Fruit fly (Drosophila melanogaster): ENCODE data around the gene CG42337.

Gene CG42337

dm6 chr3L:21172527-21173253, 20.5 kb downstream of the CG42337 start, which contains the start of the genes chb and AsnS (continued):
- TF ChIP-seq CG12659 (GFP tag; optimal IDR thresholded peaks at IDR 0.05) (peak; percentile 86), Dll (GFP tag; IDR thresholded peaks at IDR 0.05; ENCODE audit: partially characterized antibody) (no peak), NFAT (GFP tag; IDR thresholded peaks at IDR 0.05) (peak; percentile 85), CG2199 (GFP tag; IDR thresholded peaks at IDR 0.05) (peak; percentile 89; the same call in 2 of the 3 replicates), CG9817 (tag; optimal IDR thresholded peaks at IDR 0.05) (peak; percentile 90), CG6689 (GFP tag; IDR thresholded peaks at IDR 0.05) (peak; percentile 92), CG6854 (GFP tag; optimal IDR thresholded peaks at IDR 0.05) (peak; percentile 86), Scr (GFP tag; IDR thresholded peaks at IDR 0.05; ENCODE audit: partially characterized antibody) (no peak), insv (GFP tag; optimal IDR thresholded peaks at IDR 0.05) (no peak), Lpt (GFP tag; optimal IDR thresholded peaks at IDR 0.05) (no peak), CG1647 (GFP tag; optimal IDR thresholded peaks at IDR 0.05) (peak; percentile 63), CG11247 (GFP tag; IDR thresholded peaks at IDR 0.05) (peak; percentile 87), Blimp-1 (GFP tag; optimal IDR thresholded peaks at IDR 0.05) (peak; percentile 90), MTF-1 (GFP tag; optimal IDR thresholded peaks at IDR 0.05; ENCODE audit: borderline replicate concordance) (peak; percentile 66), CG13775 (GFP tag; optimal IDR thresholded peaks at IDR 0.05) (peak; percentile 70), pzg (GFP tag; optimal IDR thresholded peaks at IDR 0.05) (no peak), D (optimal IDR thresholded peaks at IDR 0.05) (no peak), D (GFP tag; optimal IDR thresholded peaks at IDR 0.05) (peak; percentile 71), crp (GFP tag; optimal IDR thresholded peaks at IDR 0.05) (peak in 1 of 2 experiments; percentile 77), CG12744 (GFP tag; optimal IDR thresholded peaks at IDR 0.05) (peak; percentile 17), CG15073 (GFP tag; optimal IDR thresholded peaks at IDR 0.05) (peak; percentile 12), Adf1 (GFP tag; IDR thresholded peaks at IDR 0.05) (peak; percentile 43), wdn (GFP tag; IDR thresholded peaks at IDR 0.05) (peak; percentile 93), CG4404 (GFP tag; IDR thresholded peaks at IDR 0.05) (peak; percentile 70), klu (GFP tag; IDR thresholded peaks at IDR 0.05) (peak; percentile 86), Abd-B (GFP tag; optimal IDR thresholded peaks at IDR 0.05) (peak; percentile 92), CG1792 (GFP tag; optimal IDR thresholded peaks at IDR 0.05) (peak; percentile 48), HLH3B (GFP tag; IDR thresholded peaks at IDR 0.05) (peak; percentile 95), CG2129 (GFP tag; IDR thresholded peaks at IDR 0.05; ENCODE audit: partially characterized antibody) (no peak), CG6175 (GFP tag; IDR thresholded peaks at IDR 0.05) (peak; percentile 63; the same call in 1 of the 3 replicates), Sin3A (optimal IDR thresholded peaks at IDR 0.05) (no peak), bowl (GFP tag; IDR thresholded peaks at IDR 0.05) (peak; percentile 85), sens (GFP tag) (peak; percentile 95), CG3995 (GFP tag; optimal IDR thresholded peaks at IDR 0.05) (peak; percentile 56), org-1 (GFP tag; optimal IDR thresholded peaks at IDR 0.05) (peak; percentile 78), Doc2 (GFP tag; IDR thresholded peaks at IDR 0.05) (peak; percentile 53), HHEX (GFP tag; optimal IDR thresholded peaks at IDR 0.05) (peak; percentile 83), CG4707 (GFP tag; optimal IDR thresholded peaks at IDR 0.05) (peak; percentile 77), hth (optimal IDR thresholded peaks at IDR 0.05) (no peak), Drgx (GFP tag; IDR thresholded peaks at IDR 0.05) (peak; percentile 89), psq (GFP tag; optimal IDR thresholded peaks at IDR 0.05) (peak; percentile 56), Hr39 (optimal IDR thresholded peaks at IDR 0.05) (no peak), fd3F (GFP tag; optimal IDR thresholded peaks at IDR 0.05) (peak; percentile 95), Sry-β (GFP tag; optimal IDR thresholded peaks at IDR 0.05) (no peak), Nf-YA (GFP tag; IDR thresholded peaks at IDR 0.05) (peak; percentile 90), CG10543 (GFP tag; optimal IDR thresholded peaks at IDR 0.05) (peak; percentile 19), zen2 (GFP tag; IDR thresholded peaks at IDR 0.05; ENCODE audit: partially characterized antibody) (no peak), Rfx (GFP tag; IDR thresholded peaks at IDR 0.05) (peak; percentile 96), sug (tag; optimal IDR thresholded peaks at IDR 0.05) (peak; percentile 50), ash1 (GFP tag; optimal IDR thresholded peaks at IDR 0.05) (no peak), Poxn (GFP tag; IDR thresholded peaks at IDR 0.05) (peak; percentile 26; the same call in 1 of the 2 replicates)

Measured in whole organism, embryonic.